Worm (Caenorhabditis elegans) whole organism, L4 larva: ENCODE data around the gene dolk-1.

Source experiments
- D1046.2 ChIP-seq: fragments of 200-800 bp; sonication (Bioruptor generic); IDR thresholded peaks from 2 replicates; pipeline ENCODE4 v1.3.6; 2022; ENCODE audit warnings: missing genetic modification characterization, missing compliant biosample characterization
- F10B5.3 ChIP-seq: sonication (generic microtip); optimal IDR thresholded peaks from 2 replicates; lab custom pipeline; 2016; ENCODE audit warnings: mild to moderate bottlenecking, missing genetic modification characterization, missing compliant biosample characterization
- F37D6.2 ChIP-seq: sonication (generic microtip); optimal IDR thresholded peaks from 2 replicates; lab custom pipeline; 2016; ENCODE audit warnings: mild to moderate bottlenecking, missing genetic modification characterization, missing compliant biosample characterization
- F44E2.7 ChIP-seq: fragments of 200-800 bp; sonication (Bioruptor generic); IDR thresholded peaks from 2 replicates; pipeline ENCODE4 v2.1.2; 2022; ENCODE audit warnings: missing genetic modification characterization, missing compliant biosample characterization
- F49E8.2 ChIP-seq: sonication (generic microtip); optimal IDR thresholded peaks from 2 replicates; lab custom pipeline; 2016; ENCODE audit warnings: missing compliant biosample characterization, mild to moderate bottlenecking, missing genetic modification characterization, borderline replicate concordance
- T20F7.1 ChIP-seq: fragments of 200-800 bp; sonication (Bioruptor generic); optimal IDR thresholded peaks from 2 replicates; lab custom pipeline; 2018; ENCODE audit warnings: mild to moderate bottlenecking, missing genetic modification characterization, missing compliant biosample characterization
- Y105C5A.15 ChIP-seq: fragments of 200-800 bp; sonication (Bioruptor generic); IDR thresholded peaks from 2 replicates; pipeline ENCODE4 v1.3.6; 2022; ENCODE audit warnings: missing genetic modification characterization, missing compliant biosample characterization
- Y48G9A.11 ChIP-seq: fragments of 200-800 bp; sonication (Bioruptor generic); IDR thresholded peaks from 2 replicates; pipeline ENCODE4 v1.3.6; 2022; ENCODE audit warnings: missing genetic modification reagents, missing genetic modification characterization, missing compliant biosample characterization
- Y5F2A.4 ChIP-seq: fragments of 200-800 bp; sonication (Bioruptor generic); optimal IDR thresholded peaks from 2 replicates; lab custom pipeline; 2018; ENCODE audit warnings: mild to moderate bottlenecking, missing genetic modification characterization, missing compliant biosample characterization
- aha-1 ChIP-seq: fragments of 150-350 bp; peaks from one replicate; lab custom pipeline; 2014; ENCODE audit warnings: missing biosample characterization, missing genetic modification characterization
- ama-1 ChIP-seq: fragments of 150-350 bp; optimal IDR thresholded peaks from 2 replicates; lab custom pipeline; 2014; ENCODE audit warnings: inconsistent platforms, mixed read lengths
- arid-1 ChIP-seq: fragments of 200-800 bp; sonication (Bioruptor generic); conservative IDR thresholded peaks from 2 replicates; pipeline ENCODE4 v1.3.6; 2022; ENCODE audit warnings: missing genetic modification reagents, missing genetic modification characterization, missing compliant biosample characterization
- ceh-32 ChIP-seq: sonication (generic microtip); optimal IDR thresholded peaks from 2 replicates; lab custom pipeline; 2016; ENCODE audit warnings: mild to moderate bottlenecking, missing genetic modification characterization, missing compliant biosample characterization; ENCODE audit not compliant: poor library complexity
- cey-2 ChIP-seq: sonication (generic microtip); optimal IDR thresholded peaks from 3 replicates; lab custom pipeline; 2017; ENCODE audit warnings: missing genetic modification characterization, mild to moderate bottlenecking, missing compliant biosample characterization, antibody characterized with exemption, borderline replicate concordance; ENCODE audit not compliant: insufficient read depth
- daf-19 ChIP-seq: fragments of 200-800 bp; sonication (Bioruptor generic); conservative IDR thresholded peaks from 2 replicates; pipeline ENCODE4 v1.3.6; 2022; ENCODE audit warnings: missing genetic modification characterization, missing compliant biosample characterization
- daf-8 ChIP-seq: fragments of 200-800 bp; sonication (Bioruptor generic); IDR thresholded peaks from 2 replicates; pipeline ENCODE4 v1.3.6; 2022; ENCODE audit warnings: missing genetic modification characterization, missing compliant biosample characterization
- dmd-8 ChIP-seq: fragments of 200-800 bp; sonication (Bioruptor generic); IDR thresholded peaks from 2 replicates; pipeline ENCODE4 v1.3.6; 2022; ENCODE audit warnings: missing genetic modification characterization, missing compliant biosample characterization
- dpl-1 ChIP-seq: fragments of 150-350 bp; optimal IDR thresholded peaks from 2 replicates; lab custom pipeline; 2014; ENCODE audit warnings: missing biosample characterization, missing genetic modification reagents, missing genetic modification characterization
- egl-27 ChIP-seq: sonication (generic microtip); optimal IDR thresholded peaks from 3 replicates; lab custom pipeline; 2017; ENCODE audit warnings: missing biosample characterization, missing genetic modification reagents, missing genetic modification characterization
- fkh-10 ChIP-seq: fragments of 150-350 bp; optimal IDR thresholded peaks from 2 replicates; lab custom pipeline; 2014; ENCODE audit warnings: missing biosample characterization, missing genetic modification reagents, missing genetic modification characterization
- fos-1 ChIP-seq: fragments of 150-350 bp; optimal IDR thresholded peaks from 2 replicates; lab custom pipeline; 2014; ENCODE audit warnings: missing biosample characterization, missing genetic modification characterization
- gei-8 ChIP-seq: fragments of 200-800 bp; sonication (Bioruptor generic); optimal IDR thresholded peaks from 2 replicates; lab custom pipeline; 2018; ENCODE audit warnings: mild to moderate bottlenecking, missing genetic modification characterization, missing compliant biosample characterization
- hmg-1.1 ChIP-seq: fragments of 200-800 bp; sonication (Bioruptor generic); IDR thresholded peaks from 2 replicates; pipeline ENCODE4 v1.3.6; 2022; ENCODE audit warnings: missing genetic modification reagents, missing genetic modification characterization, missing compliant biosample characterization
- lim-7 ChIP-seq: fragments of 200-800 bp; sonication (Bioruptor generic); IDR thresholded peaks from 2 replicates; pipeline ENCODE4 v1.3.6; 2022; ENCODE audit warnings: missing genetic modification characterization, missing compliant biosample characterization
- lin-1 ChIP-seq: fragments of 200-800 bp; sonication (Bioruptor generic); IDR thresholded peaks from 2 replicates; pipeline ENCODE4 v1.3.6; 2022; ENCODE audit warnings: missing genetic modification reagents, missing genetic modification characterization, missing compliant biosample characterization
- lin-29 ChIP-seq: fragments of 200-800 bp; sonication (Bioruptor generic); IDR thresholded peaks from 2 replicates; pipeline ENCODE4 v1.3.6; 2022; ENCODE audit warnings: missing genetic modification reagents, missing genetic modification characterization, missing compliant biosample characterization
- lin-39 ChIP-seq: fragments of 150-350 bp; optimal IDR thresholded peaks from 2 replicates; lab custom pipeline; 2014; ENCODE audit warnings: missing biosample characterization, missing genetic modification reagents, missing genetic modification characterization
- lir-3 ChIP-seq: sonication (generic microtip); optimal IDR thresholded peaks from 2 replicates; lab custom pipeline; 2016; ENCODE audit warnings: mild to moderate bottlenecking, missing genetic modification characterization, missing compliant biosample characterization
- lsy-2 ChIP-seq, 2 experiments: fragments of 150-350 bp in 1 of 2; sonication (generic microtip) in 1 of 2; optimal IDR thresholded peaks; 2 replicates each; lab custom pipeline; 2014 to 2017; ENCODE audit warnings: missing biosample characterization in 2 of 2, missing genetic modification characterization in 2 of 2
- madf-9 ChIP-seq: fragments of 200-800 bp; sonication (Bioruptor generic); conservative IDR thresholded peaks from 2 replicates; pipeline ENCODE4 v1.3.6; 2022; ENCODE audit warnings: missing genetic modification reagents, missing genetic modification characterization, missing compliant biosample characterization
- mep-1 ChIP-seq: fragments of 150-350 bp; sonication (generic microtip); optimal IDR thresholded peaks from 3 replicates; lab custom pipeline; 2014; ENCODE audit warnings: missing biosample characterization, missing genetic modification characterization
- mes-2 ChIP-seq: sonication (generic microtip); optimal IDR thresholded peaks from 2 replicates; lab custom pipeline; 2016; ENCODE audit warnings: missing genotype, mild to moderate bottlenecking, missing genetic modification characterization, missing compliant biosample characterization; ENCODE audit not compliant: poor library complexity, severe bottlenecking
- nhr-10 ChIP-seq: fragments of 150-350 bp; optimal IDR thresholded peaks from 2 replicates; lab custom pipeline; 2014; ENCODE audit warnings: missing biosample characterization, missing genetic modification characterization
- nhr-111 ChIP-seq: fragments of 200-800 bp; sonication (Bioruptor generic); optimal IDR thresholded peaks from 2 replicates; lab custom pipeline; 2018; ENCODE audit warnings: mild to moderate bottlenecking, missing genetic modification characterization, missing compliant biosample characterization
- nhr-237 ChIP-seq: sonication (generic microtip); optimal IDR thresholded peaks from 2 replicates; lab custom pipeline; 2017; ENCODE audit warnings: missing biosample characterization, missing genetic modification characterization
- nhr-25 ChIP-seq: sonication (generic microtip); optimal IDR thresholded peaks from 2 replicates; lab custom pipeline; 2017; ENCODE audit warnings: missing genetic modification characterization, mild to moderate bottlenecking, missing compliant biosample characterization, antibody characterized with exemption, moderate library complexity, borderline replicate concordance; ENCODE audit not compliant: insufficient read depth
- nhr-28 ChIP-seq: fragments of 150-350 bp; optimal IDR thresholded peaks from 2 replicates; lab custom pipeline; 2014; ENCODE audit warnings: missing biosample characterization, missing genetic modification characterization
- nhr-41 ChIP-seq: fragments of 200-800 bp; sonication (Bioruptor generic); IDR thresholded peaks from 2 replicates; pipeline ENCODE4 v1.3.6; 2022; ENCODE audit warnings: missing genetic modification reagents, missing genetic modification characterization, missing compliant biosample characterization
- nhr-48 ChIP-seq: sonication (generic microtip); optimal IDR thresholded peaks from 2 replicates; lab custom pipeline; 2016; ENCODE audit warnings: mild to moderate bottlenecking, missing genetic modification characterization, missing compliant biosample characterization
- pha-4 ChIP-seq, 2 experiments: fragments of 150-350 bp in 1 of 2; fragments of 200-800 bp in 1 of 2; sonication (Bioruptor generic) in 1 of 2; IDR thresholded peaks in 1 of 2; optimal IDR thresholded peaks in 1 of 2; 2 replicates each; pipeline versions ENCODE4 v1.3.6 to Lab custom; 2014 to 2022; ENCODE audit warnings: missing genetic modification characterization in 2 of 2, missing genetic modification reagents in 2 of 2, missing biosample characterization in 1 of 2, missing compliant biosample characterization in 1 of 2
- rbr-2 ChIP-seq: sonication (generic microtip); optimal IDR thresholded peaks from 2 replicates; lab custom pipeline; 2016; ENCODE audit warnings: missing genotype, missing genetic modification characterization, missing compliant biosample characterization
- set-16 ChIP-seq: fragments of 200-800 bp; sonication (Bioruptor generic); IDR thresholded peaks from 2 replicates; pipeline ENCODE4 v1.3.6; 2022; ENCODE audit warnings: missing genetic modification reagents, missing genetic modification characterization, missing compliant biosample characterization
- spr-1 ChIP-seq: sonication (generic microtip); optimal IDR thresholded peaks from 2 replicates; lab custom pipeline; 2016; ENCODE audit warnings: mild to moderate bottlenecking, missing genetic modification characterization, missing compliant biosample characterization
- tag-97 ChIP-seq: fragments of 200-800 bp; sonication (Bioruptor generic); IDR thresholded peaks from 2 replicates; pipeline ENCODE4 v1.3.6; 2022; ENCODE audit warnings: missing genetic modification characterization, missing compliant biosample characterization
- unc-62 ChIP-seq, 3 experiments: fragments of 150-350 bp in 1 of 3; sonication (generic microtip); optimal IDR thresholded peaks in 2 of 3; peaks in 1 of 3; 1 replicate in 1 of 3; 2 replicates in 2 of 3; lab custom pipeline; 2014 to 2017; ENCODE audit warnings: missing biosample characterization in 3 of 3, missing genetic modification characterization in 3 of 3, missing genetic modification reagents in 3 of 3, missing genotype in 1 of 3
- zag-1 ChIP-seq: fragments of 150-350 bp; optimal IDR thresholded peaks from 2 replicates; lab custom pipeline; 2014; ENCODE audit warnings: missing biosample characterization, missing genetic modification characterization
- zfp-3 ChIP-seq: fragments of 200-800 bp; sonication (Bioruptor generic); conservative IDR thresholded peaks from 2 replicates; pipeline ENCODE4 v1.3.6; 2022; ENCODE audit warnings: missing genetic modification reagents, missing genetic modification characterization, missing compliant biosample characterization
- zip-11 ChIP-seq: fragments of 200-800 bp; sonication (Bioruptor generic); IDR thresholded peaks from 2 replicates; pipeline ENCODE4 v1.3.6; 2022; ENCODE audit warnings: missing genetic modification characterization, missing compliant biosample characterization
- zip-2 ChIP-seq: fragments of 150-350 bp; optimal IDR thresholded peaks from 2 replicates; lab custom pipeline; 2014; ENCODE audit warnings: missing biosample characterization, missing genetic modification characterization
- ztf-11 ChIP-seq: fragments of 150-350 bp; optimal IDR thresholded peaks from 2 replicates; lab custom pipeline; 2014; ENCODE audit warnings: missing biosample characterization, missing genetic modification characterization

dolk-1 gene

ce11 chrIII:11918247-11918769, 15.1 kb downstream of the dolk-1 start, which contains the start of gene znf-593:
Gene znf-593, minus strand, starts transcription at chrIII:11918719.
- no peak for TF ChIP-seq ztf-11
- no peak for TF ChIP-seq zip-11 (GFP tag; lab: Robert Waterston, UW)
- no peak for TF ChIP-seq set-16 (GFP tag; lab: Robert Waterston, UW)
- TF ChIP-seq zag-1, result no peak
- TF ChIP-seq F37D6.2, result no peak
- no peak for TF ChIP-seq T20F7.1 (GFP tag; lab: Kevin White, UChicago)
- peak; percentile 18 for TF ChIP-seq dpl-1 (GFP tag; lab: Kevin White, UChicago)
- no peak for TF ChIP-seq rbr-2
- TF ChIP-seq lim-7, result no peak
- no peak for TF ChIP-seq cey-2 (tag; lab: Kevin White, UChicago)
- no peak for TF ChIP-seq daf-19 (GFP tag; lab: Robert Waterston, UW)
- peak; percentile 18 for TF ChIP-seq spr-1 (tag; lab: Kevin White, UChicago)
- no peak for TF ChIP-seq fos-1 (tag; lab: Kevin White, UChicago)
- no peak for TF ChIP-seq zip-2 (tag; lab: Kevin White, UChicago)
- TF ChIP-seq daf-8 (GFP tag; lab: Robert Waterston, UW), result no peak
- TF ChIP-seq egl-27 (tag; lab: Kevin White, UChicago), result no peak
- peak; percentile 61 for TF ChIP-seq mes-2 (tag; lab: Kevin White, UChicago)
- TF ChIP-seq D1046.2 (GFP tag; lab: Robert Waterston, UW), result no peak
- TF ChIP-seq aha-1 (tag; lab: Kevin White, UChicago), result peak; percentile 52
- TF ChIP-seq pha-4 (GFP tag; IDR thresholded peaks at IDR 0.05; lab: Robert Waterston, UW), result 0 out of 2 replicates have a peak, but pooled peaks have one; percentile 27
- no peak for TF ChIP-seq pha-4 (tag; optimal IDR thresholded peaks at IDR 0.05; lab: Kevin White, UChicago)
- TF ChIP-seq nhr-10 (tag; lab: Kevin White, UChicago), result no peak
- no peak for TF ChIP-seq lin-29
- TF ChIP-seq lsy-2 (tag; optimal IDR thresholded peaks at IDR 0.05; lab: Kevin White, UChicago), result peak in 1 of 2 experiments; percentile 30
- no peak for TF ChIP-seq lin-39
- TF ChIP-seq Y5F2A.4 (GFP tag; lab: Kevin White, UChicago), result peak; percentile 55
- no peak for TF ChIP-seq nhr-237 (tag; lab: Kevin White, UChicago)
- no peak for TF ChIP-seq tag-97 (GFP tag; lab: Robert Waterston, UW)
- TF ChIP-seq nhr-25, result no peak
- 0 out of 2 replicates have a peak, but pooled peaks have one; percentile 30 for TF ChIP-seq zfp-3 (GFP tag; lab: Robert Waterston, UW)
- no peak for TF ChIP-seq nhr-48 (tag; lab: Kevin White, UChicago)
- TF ChIP-seq ama-1, result peak; percentile 12
- TF ChIP-seq F10B5.3 (tag; lab: Kevin White, UChicago), result peak; percentile 13
- TF ChIP-seq fkh-10 (GFP tag; lab: Kevin White, UChicago), result no peak
- no peak for TF ChIP-seq lin-1
- no peak for TF ChIP-seq ceh-32 (tag; lab: Kevin White, UChicago)
- TF ChIP-seq nhr-28 (tag; lab: Kevin White, UChicago), result no peak
- TF ChIP-seq hmg-1.1 (GFP tag; lab: Robert Waterston, UW), result no peak
- TF ChIP-seq Y48G9A.11 (GFP tag; lab: Robert Waterston, UW), result no peak
- TF ChIP-seq gei-8 (GFP tag; lab: Kevin White, UChicago), result no peak
- TF ChIP-seq lir-3 (tag; lab: Kevin White, UChicago), result no peak
- TF ChIP-seq F44E2.7 (GFP tag; lab: Robert Waterston, UW), result no peak
- no peak for TF ChIP-seq dmd-8 (GFP tag; lab: Robert Waterston, UW)
- no peak for TF ChIP-seq arid-1 (GFP tag; lab: Robert Waterston, UW)
- no peak for TF ChIP-seq Y105C5A.15 (GFP tag; lab: Robert Waterston, UW)
- no peak for TF ChIP-seq F49E8.2
- no peak for TF ChIP-seq unc-62 (GFP tag; optimal IDR thresholded peaks at IDR 0.05 in 1 of 2; lab: Kevin White, UChicago)
- no peak for TF ChIP-seq unc-62 (tag; optimal IDR thresholded peaks at IDR 0.05; lab: Kevin White, UChicago)
- TF ChIP-seq nhr-41 (GFP tag; lab: Robert Waterston, UW), result no peak
- TF ChIP-seq madf-9, result no peak
- TF ChIP-seq mep-1 (tag; lab: Kevin White, UChicago), result peak; percentile 21
- TF ChIP-seq nhr-111, result no peak
